Worm (Caenorhabditis elegans): Measurements from ENCODE around the gene set-3.

ce11 chrIII:9705157-9705905 lies 11.0 kb upstream of the set-3 start:
- TF ChIP-seq F13C5.2 (tag; optimal IDR thresholded peaks at IDR 0.05), result peak; percentile 20
- TF ChIP-seq B0310.2 (tag; optimal IDR thresholded peaks at IDR 0.05), result no peak
- TF ChIP-seq ama-1 (optimal IDR thresholded peaks at IDR 0.05), result no peak
- TF ChIP-seq hmbx-1 (tag; optimal IDR thresholded peaks at IDR 0.05), result no peak
- TF ChIP-seq tra-4 (tag; optimal IDR thresholded peaks at IDR 0.05), result no peak
- TF ChIP-seq scrt-1 (GFP tag; IDR thresholded peaks at IDR 0.05), result no peak
- TF ChIP-seq ets-7 (tag; optimal IDR thresholded peaks at IDR 0.05), result no peak
- TF ChIP-seq flt-1 (GFP tag; IDR thresholded peaks at IDR 0.05), result no peak
- TF ChIP-seq tbx-37 (GFP tag; conservative IDR thresholded peaks at IDR 0.05), result 0 out of 2 replicates have a peak, but pooled peaks have one; percentile 25
- no peak for TF ChIP-seq tbx-11 (GFP tag; IDR thresholded peaks at IDR 0.05)
- no peak for TF ChIP-seq aly-1 (tag; optimal IDR thresholded peaks at IDR 0.05)
- TF ChIP-seq ceh-36 (tag; optimal IDR thresholded peaks at IDR 0.05), result no peak

Data from whole organism, early embryonic.